Worm (Caenorhabditis elegans): ENCODE results near the gene pho-6.

pho-6 gene

ce11 chrV:8345436-8345835 lies 48.8 kb downstream of the pho-6 start, which contains the start of gene C08D8.1:
C08D8.1 (plus strand) TSS chrV:8345759.
- TF ChIP-seq nhr-237 (tag; optimal IDR thresholded peaks at IDR 0.05) (no peak), lsy-2 (tag; optimal IDR thresholded peaks at IDR 0.05) (no peak), aly-2 (tag; optimal IDR thresholded peaks at IDR 0.05) (no peak), nhr-21 (tag; optimal IDR thresholded peaks at IDR 0.05) (no peak), unc-62 (GFP tag; optimal IDR thresholded peaks at IDR 0.05) (no peak), ama-1 (optimal IDR thresholded peaks at IDR 0.05) (no peak), C34F6.9 (tag; optimal IDR thresholded peaks at IDR 0.05) (no peak), ztf-1 (GFP tag; conservative IDR thresholded peaks at IDR 0.05) (no peak), unc-39 (tag; optimal IDR thresholded peaks at IDR 0.05) (no peak), nhr-23 (tag; optimal IDR thresholded peaks at IDR 0.05) (no peak), egl-27 (tag; optimal IDR thresholded peaks at IDR 0.05) (no peak), skn-1 (tag; optimal IDR thresholded peaks at IDR 0.05) (no peak), peb-1 (tag; optimal IDR thresholded peaks at IDR 0.05) (no peak), dmd-4 (tag; optimal IDR thresholded peaks at IDR 0.05) (no peak), ceh-82 (tag; optimal IDR thresholded peaks at IDR 0.05) (no peak)

ce11 chrV:8342416-8342815 lies 51.8 kb downstream of the pho-6 start:
- TF ChIP-seq mab-5 (tag; optimal IDR thresholded peaks at IDR 0.05) (no peak), nhr-12 (tag; optimal IDR thresholded peaks at IDR 0.05) (no peak), nhr-25 (tag; optimal IDR thresholded peaks at IDR 0.05) (no peak)
